Worm (Caenorhabditis elegans) whole organism, L3 larva: ENCODE data around the gene C56C10.7.
A peak's percentile ranks its signal among the peaks of the same experiment; 100 is the strongest.

Source experiments
- R02D3.7 ChIP-seq: fragments of 150-350 bp; optimal IDR thresholded peaks from 2 replicates; lab custom pipeline; 2014; ENCODE audit warnings: missing biosample characterization, missing genetic modification characterization
- ama-1 ChIP-seq: fragments of 150-350 bp; optimal IDR thresholded peaks from 2 replicates; lab custom pipeline; 2018
- ceh-9 ChIP-seq: sonication (generic microtip); optimal IDR thresholded peaks from 2 replicates; lab custom pipeline; 2018; ENCODE audit warnings: missing biosample characterization, missing genetic modification characterization
- egl-27 ChIP-seq: sonication (generic microtip); optimal IDR thresholded peaks from 4 replicates; lab custom pipeline; 2017; ENCODE audit warnings: missing biosample characterization, missing genetic modification reagents, missing genetic modification characterization
- elt-1 ChIP-seq: fragments of 150-350 bp; optimal IDR thresholded peaks from 2 replicates; lab custom pipeline; 2014; ENCODE audit warnings: missing biosample characterization, missing genetic modification characterization
- fkh-10 ChIP-seq: sonication (generic microtip); optimal IDR thresholded peaks from 2 replicates; lab custom pipeline; 2017; ENCODE audit warnings: missing biosample characterization, missing genetic modification reagents, missing genetic modification characterization
- jun-1 ChIP-seq: fragments of 150-350 bp; optimal IDR thresholded peaks from 2 replicates; lab custom pipeline; 2014; ENCODE audit warnings: missing biosample characterization, missing genetic modification reagents, missing genetic modification characterization
- lin-15B ChIP-seq: fragments of 150-350 bp; optimal IDR thresholded peaks from 2 replicates; lab custom pipeline; 2014; ENCODE audit warnings: missing biosample characterization, missing genetic modification characterization
- lin-39 ChIP-seq: fragments of 150-350 bp; optimal IDR thresholded peaks from 2 replicates; lab custom pipeline; 2018; ENCODE audit warnings: missing biosample characterization, missing genetic modification reagents, missing genetic modification characterization
- nhr-237 ChIP-seq: fragments of 150-350 bp; optimal IDR thresholded peaks from 2 replicates; lab custom pipeline; 2014; ENCODE audit warnings: missing biosample characterization, missing genetic modification characterization
- nhr-76 ChIP-seq: fragments of 150-350 bp; sonication (generic microtip); optimal IDR thresholded peaks from 5 replicates; lab custom pipeline; 2014; ENCODE audit warnings: missing biosample characterization, missing genetic modification characterization
- pqm-1 ChIP-seq: fragments of 150-350 bp; optimal IDR thresholded peaks from 2 replicates; lab custom pipeline; 2017; ENCODE audit warnings: missing biosample characterization, missing genetic modification characterization, inconsistent platforms
- skn-1 ChIP-seq: fragments of 150-350 bp; optimal IDR thresholded peaks from 2 replicates; lab custom pipeline; 2014; ENCODE audit warnings: missing biosample characterization, missing genetic modification characterization
- tbx-2 ChIP-seq: sonication (generic microtip); optimal IDR thresholded peaks from 2 replicates; lab custom pipeline; 2016; ENCODE audit warnings: mild to moderate bottlenecking, missing genetic modification characterization, missing compliant biosample characterization

ce11 chrII:6589408-6589807 is 2.0 kb upstream of the C56C10.7 start, which contains the start of gene vps-32.1:
- TF ChIP-seq pqm-1 (peak; percentile 49), lin-39 (tag; lab: Kevin White, UChicago) (no peak), elt-1 (tag; lab: Kevin White, UChicago) (no peak), nhr-76 (tag; lab: Kevin White, UChicago) (no peak), nhr-237 (no peak), jun-1 (no peak), R02D3.7 (tag; lab: Kevin White, UChicago) (no peak), ama-1 (lab: Kevin White, UChicago) (no peak), fkh-10 (GFP tag; lab: Kevin White, UChicago) (no peak), ceh-9 (no peak), lin-15B (tag; lab: Kevin White, UChicago) (no peak), skn-1 (tag; lab: Kevin White, UChicago) (no peak), egl-27 (tag; lab: Kevin White, UChicago) (no peak), tbx-2 (tag; lab: Kevin White, UChicago) (no peak)
